Worm (Caenorhabditis elegans) whole organism, young adult: ENCODE results near the gene sam-4.

Experiments
- B0019.2 ChIP-seq: fragments of 200-800 bp; sonication (Bioruptor generic); conservative IDR thresholded peaks from 2 replicates; pipeline ENCODE4 v1.3.6; 2022; ENCODE audit warnings: missing genetic modification reagents, missing genetic modification characterization, missing compliant biosample characterization
- B0261.1 ChIP-seq: sonication (generic microtip); optimal IDR thresholded peaks from 2 replicates; lab custom pipeline; 2016; ENCODE audit warnings: mild to moderate bottlenecking, missing genetic modification characterization, moderate library complexity, missing compliant biosample characterization
- C06A6.2 ChIP-seq: fragments of 200-800 bp; sonication (Bioruptor generic); conservative IDR thresholded peaks from 2 replicates; pipeline ENCODE4 v1.3.6; 2022; ENCODE audit warnings: missing genetic modification characterization, missing compliant biosample characterization
- F10E7.11 ChIP-seq: sonication (generic microtip); optimal IDR thresholded peaks from 2 replicates; lab custom pipeline; 2017; ENCODE audit warnings: mild to moderate bottlenecking, missing genetic modification characterization, moderate library complexity, missing compliant biosample characterization
- F52B5.7 ChIP-seq: sonication (generic microtip); optimal IDR thresholded peaks from 2 replicates; lab custom pipeline; 2016; ENCODE audit warnings: mild to moderate bottlenecking, missing genetic modification characterization, missing compliant biosample characterization
- K11D2.4 ChIP-seq: fragments of 200-800 bp; sonication (Bioruptor generic); IDR thresholded peaks from 2 replicates; pipeline ENCODE4 v1.3.6; 2022; ENCODE audit warnings: missing genetic modification reagents, missing genetic modification characterization, missing compliant biosample characterization
- Y53F4B.3 ChIP-seq: fragments of 200-800 bp; sonication (Bioruptor generic); IDR thresholded peaks from 2 replicates; pipeline ENCODE4 v1.3.6; 2022; ENCODE audit warnings: missing genetic modification reagents, missing genetic modification characterization, missing compliant biosample characterization
- Y53G8AR.9 ChIP-seq: fragments of 200-800 bp; sonication (Bioruptor generic); conservative IDR thresholded peaks from 2 replicates; pipeline ENCODE4 v1.3.6; 2022; ENCODE audit warnings: missing genetic modification reagents, missing genetic modification characterization, missing compliant biosample characterization
- Y56A3A.18 ChIP-seq: fragments of 200-800 bp; sonication (Bioruptor generic); IDR thresholded peaks from 2 replicates; pipeline ENCODE4 v1.3.6; 2022; ENCODE audit warnings: missing genetic modification reagents, missing genetic modification characterization, missing compliant biosample characterization
- Y79H2A.3 ChIP-seq: fragments of 200-800 bp; sonication (Bioruptor generic); conservative IDR thresholded peaks from 2 replicates; pipeline ENCODE4 v1.3.6; 2022; ENCODE audit warnings: missing genetic modification reagents, missing genetic modification characterization, missing compliant biosample characterization
- attf-5 ChIP-seq: fragments of 200-800 bp; sonication (Bioruptor generic); optimal IDR thresholded peaks from 2 replicates; lab custom pipeline; 2018; ENCODE audit warnings: mild to moderate bottlenecking, missing genetic modification characterization, missing compliant biosample characterization
- bed-1 ChIP-seq: fragments of 200-800 bp; sonication (Bioruptor generic); IDR thresholded peaks from 2 replicates; pipeline ENCODE4 v1.3.6; 2022; ENCODE audit warnings: missing genetic modification reagents, missing genetic modification characterization, missing compliant biosample characterization
- cebp-1 ChIP-seq, 2 experiments: fragments of 200-800 bp in 1 of 2; sonication (Bioruptor generic) in 1 of 2; sonication (generic microtip) in 1 of 2; IDR thresholded peaks in 1 of 2; optimal IDR thresholded peaks in 1 of 2; 2 replicates each; pipeline versions ENCODE4 v1.3.6 to Lab custom; 2017 to 2022; ENCODE audit warnings: missing compliant biosample characterization in 2 of 2, missing genetic modification characterization in 2 of 2, mild to moderate bottlenecking in 1 of 2, missing genetic modification reagents in 1 of 2, moderate library complexity in 1 of 2
- ceh-27 ChIP-seq: fragments of 200-800 bp; sonication (Bioruptor generic); optimal IDR thresholded peaks from 2 replicates; lab custom pipeline; 2018; ENCODE audit warnings: mild to moderate bottlenecking, missing genetic modification characterization, moderate library complexity, missing compliant biosample characterization
- ceh-40 ChIP-seq: fragments of 200-800 bp; sonication (Bioruptor generic); IDR thresholded peaks from 2 replicates; pipeline ENCODE4 v1.3.6; 2022; ENCODE audit warnings: missing genetic modification characterization, missing compliant biosample characterization
- ceh-58 ChIP-seq: fragments of 200-800 bp; sonication (Bioruptor generic); IDR thresholded peaks from 2 replicates; pipeline ENCODE4 v1.3.6; 2022; ENCODE audit warnings: missing genetic modification characterization, missing compliant biosample characterization
- ceh-79 ChIP-seq: sonication (generic microtip); optimal IDR thresholded peaks from 2 replicates; lab custom pipeline; 2017; ENCODE audit warnings: mild to moderate bottlenecking, missing genetic modification characterization, missing compliant biosample characterization
- chd-7 ChIP-seq: sonication (generic microtip); optimal IDR thresholded peaks from 2 replicates; lab custom pipeline; 2016; ENCODE audit warnings: mild to moderate bottlenecking, missing genetic modification characterization, moderate library complexity, missing compliant biosample characterization
- die-1 ChIP-seq: sonication (generic microtip); optimal IDR thresholded peaks from 2 replicates; lab custom pipeline; 2016; ENCODE audit warnings: missing genotype, mild to moderate bottlenecking, missing genetic modification characterization, missing compliant biosample characterization
- dpl-1 ChIP-seq: fragments of 150-350 bp; optimal IDR thresholded peaks from 2 replicates; lab custom pipeline; 2014; ENCODE audit warnings: missing biosample characterization, missing genetic modification reagents, missing genetic modification characterization
- egl-18 ChIP-seq: fragments of 200-800 bp; sonication (Bioruptor generic); IDR thresholded peaks from 2 replicates; pipeline ENCODE4 v1.3.6; 2022; ENCODE audit warnings: missing genetic modification reagents, missing genetic modification characterization, missing compliant biosample characterization
- egl-44 ChIP-seq: fragments of 200-800 bp; sonication (Bioruptor generic); IDR thresholded peaks from 2 replicates; pipeline ENCODE4 v1.3.6; 2022; ENCODE audit warnings: missing genetic modification reagents, missing genetic modification characterization, missing compliant biosample characterization
- egrh-3 ChIP-seq: fragments of 200-800 bp; sonication (Bioruptor generic); IDR thresholded peaks from 2 replicates; pipeline ENCODE4 v1.3.6; 2022; ENCODE audit warnings: missing genetic modification reagents, missing genetic modification characterization, missing compliant biosample characterization
- hrde-1 ChIP-seq: sonication (generic microtip); optimal IDR thresholded peaks from 2 replicates; lab custom pipeline; 2016; ENCODE audit warnings: missing genetic modification characterization, mild to moderate bottlenecking, missing compliant biosample characterization, moderate library complexity, missing genotype, missing genetic modification reagents, borderline replicate concordance
- let-526 ChIP-seq: fragments of 200-800 bp; sonication (Bioruptor generic); IDR thresholded peaks from 2 replicates; pipeline ENCODE4 v1.3.6; 2022; ENCODE audit warnings: missing genetic modification reagents, missing genetic modification characterization, missing compliant biosample characterization
- lin-26 ChIP-seq: fragments of 200-800 bp; sonication (Bioruptor generic); IDR thresholded peaks from 2 replicates; pipeline ENCODE4 v1.3.6; 2022; ENCODE audit warnings: missing genetic modification reagents, missing genetic modification characterization, missing compliant biosample characterization
- lin-54 ChIP-seq: fragments of 200-800 bp; sonication (Bioruptor generic); optimal IDR thresholded peaks from 2 replicates; lab custom pipeline; 2018; ENCODE audit warnings: mild to moderate bottlenecking, missing genetic modification characterization, missing compliant biosample characterization
- lir-1 ChIP-seq: fragments of 200-800 bp; sonication (Bioruptor generic); conservative IDR thresholded peaks from 2 replicates; pipeline ENCODE4 v1.3.6; 2022; ENCODE audit warnings: missing genetic modification reagents, missing genetic modification characterization, missing compliant biosample characterization
- lsl-1 ChIP-seq: fragments of 200-800 bp; sonication (Bioruptor generic); optimal IDR thresholded peaks from 2 replicates; lab custom pipeline; 2018; ENCODE audit warnings: mild to moderate bottlenecking, missing genetic modification characterization, moderate library complexity, missing compliant biosample characterization
- madf-3 ChIP-seq: fragments of 200-800 bp; sonication (Bioruptor generic); IDR thresholded peaks from 2 replicates; pipeline ENCODE4 v1.3.6; 2022; ENCODE audit warnings: missing genetic modification reagents, missing genetic modification characterization, missing compliant biosample characterization
- madf-6 ChIP-seq: fragments of 200-800 bp; sonication (Bioruptor generic); IDR thresholded peaks from 2 replicates; pipeline ENCODE4 v1.3.6; 2022; ENCODE audit warnings: missing genetic modification reagents, missing genetic modification characterization, missing compliant biosample characterization
- madf-8 ChIP-seq: fragments of 200-800 bp; sonication (Bioruptor generic); conservative IDR thresholded peaks from 2 replicates; pipeline ENCODE4 v1.3.6; 2022; ENCODE audit warnings: missing genetic modification reagents, missing genetic modification characterization, missing compliant biosample characterization
- nhr-120 ChIP-seq: fragments of 200-800 bp; sonication (Bioruptor generic); IDR thresholded peaks from 2 replicates; pipeline ENCODE4 v1.3.6; 2022; ENCODE audit warnings: missing genetic modification characterization, missing compliant biosample characterization
- nhr-90 ChIP-seq: sonication (generic microtip); optimal IDR thresholded peaks from 2 replicates; lab custom pipeline; 2016; ENCODE audit warnings: missing genotype, mild to moderate bottlenecking, missing genetic modification characterization, missing compliant biosample characterization
- pbrm-1 ChIP-seq: fragments of 200-800 bp; sonication (Bioruptor generic); IDR thresholded peaks from 2 replicates; pipeline ENCODE4 v1.3.6; 2022; ENCODE audit warnings: missing genetic modification reagents, missing genetic modification characterization, missing compliant biosample characterization
- rpc-1 ChIP-seq, 2 experiments: fragments of 150-350 bp in 1 of 2; sonication (generic microtip) in 1 of 2; optimal IDR thresholded peaks; 2 replicates each; lab custom pipeline; 2014 to 2018; ENCODE audit warnings: missing biosample characterization in 1 of 2, missing genetic modification characterization in 1 of 2, missing genetic modification reagents in 1 of 2, missing genotype in 1 of 2
- somi-1 ChIP-seq: fragments of 200-800 bp; sonication (Bioruptor generic); optimal IDR thresholded peaks from 2 replicates; lab custom pipeline; 2018; ENCODE audit warnings: mild to moderate bottlenecking, missing genetic modification characterization, missing compliant biosample characterization
- tbp1 ChIP-seq: fragments of 200-800 bp; sonication (Bioruptor generic); optimal IDR thresholded peaks from 2 replicates; lab custom pipeline; 2018; ENCODE audit warnings: mild to moderate bottlenecking, missing genetic modification characterization, missing compliant biosample characterization
- tlf-1 ChIP-seq: fragments of 200-800 bp; sonication (Bioruptor generic); optimal IDR thresholded peaks from 2 replicates; lab custom pipeline; 2018; ENCODE audit warnings: mild to moderate bottlenecking, missing genetic modification characterization, missing compliant biosample characterization
- unc-62 ChIP-seq: fragments of 150-350 bp; optimal IDR thresholded peaks from 2 replicates; lab custom pipeline; 2014; ENCODE audit warnings: missing biosample characterization, missing genetic modification reagents, missing genetic modification characterization
- zfh-2 ChIP-seq: fragments of 200-800 bp; sonication (Bioruptor generic); conservative IDR thresholded peaks from 2 replicates; pipeline ENCODE4 v1.3.6; 2022; ENCODE audit warnings: missing genetic modification reagents, missing genetic modification characterization, missing compliant biosample characterization
- ztf-18 ChIP-seq: sonication (generic microtip); optimal IDR thresholded peaks from 2 replicates; lab custom pipeline; 2016; ENCODE audit warnings: missing genotype, mild to moderate bottlenecking, missing genetic modification characterization, missing compliant biosample characterization
- ztf-25 ChIP-seq: fragments of 200-800 bp; sonication (Bioruptor generic); IDR thresholded peaks from 2 replicates; pipeline ENCODE4 v1.3.6; 2022; ENCODE audit warnings: missing genetic modification reagents, missing genetic modification characterization, missing compliant biosample characterization
- ztf-3 ChIP-seq: fragments of 200-800 bp; sonication (Bioruptor generic); optimal IDR thresholded peaks from 2 replicates; lab custom pipeline; 2018; ENCODE audit warnings: mild to moderate bottlenecking, missing genetic modification characterization, missing compliant biosample characterization
- ztf-6 ChIP-seq: fragments of 200-800 bp; sonication (Bioruptor generic); IDR thresholded peaks from 2 replicates; pipeline ENCODE4 v1.3.6; 2022; ENCODE audit warnings: missing genetic modification reagents, missing genetic modification characterization, missing compliant biosample characterization

sam-4 gene

DNA sequence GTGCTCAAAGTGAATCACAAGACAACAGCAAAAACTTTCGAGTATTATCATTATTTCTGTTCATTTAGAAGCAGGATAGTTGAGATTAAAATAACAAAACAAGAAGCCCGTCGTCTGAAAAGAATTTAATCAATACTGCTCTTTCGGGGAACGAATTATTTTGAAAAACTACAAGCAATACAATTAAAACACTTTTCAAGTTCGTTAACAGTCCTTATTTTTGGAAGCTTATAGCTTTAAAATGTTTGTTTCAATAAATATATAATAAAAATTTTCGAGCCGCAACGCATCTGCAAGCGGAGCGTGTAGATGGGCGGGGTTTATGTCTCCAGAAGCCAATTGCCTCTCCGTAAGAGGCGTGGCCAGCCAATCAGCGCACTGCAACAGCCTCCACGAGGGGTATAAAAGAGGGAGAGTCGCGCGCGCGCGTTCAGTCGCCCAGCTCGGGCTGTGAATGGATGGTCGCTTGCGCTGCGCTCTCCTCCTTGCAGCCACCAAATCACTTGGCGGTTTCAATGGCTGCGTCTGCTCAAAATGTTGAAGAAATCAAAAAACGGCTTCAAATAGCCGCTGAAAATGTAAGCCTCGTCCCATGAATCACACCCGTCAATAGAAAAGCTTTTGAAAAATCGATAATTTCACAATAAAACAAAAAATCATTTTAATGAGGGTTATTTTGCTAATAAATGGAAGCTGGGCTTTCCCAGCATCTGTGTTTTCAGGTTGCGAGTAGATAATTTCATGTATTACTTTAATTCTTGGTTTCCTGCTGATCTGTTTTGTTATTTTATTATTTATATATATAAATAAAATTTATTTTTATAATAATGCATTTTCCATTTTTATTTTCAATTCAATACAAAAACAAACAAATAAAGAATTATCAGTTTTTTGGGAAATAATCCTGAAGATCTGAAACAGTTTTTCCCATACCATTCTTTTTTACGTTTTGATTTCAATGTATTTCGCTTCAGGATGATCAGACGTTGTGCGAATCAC, 11.9 kb upstream of the sam-4 start, which contains the start of the genes ift-43 and mdt-26 (continued):
- TF ChIP-seq Y53F4B.3 (0 out of 2 replicates have a peak, but pooled peaks have one; percentile 37), madf-8 (GFP tag; lab: Robert Waterston, UW) (peak; percentile 10), F10E7.11 (tag; lab: Kevin White, UChicago) (no peak), Y79H2A.3 (GFP tag; lab: Robert Waterston, UW) (peak; percentile 81; the same call in 1 of the 2 replicates), lir-1 (GFP tag; lab: Robert Waterston, UW) (peak; percentile 48; the same call in 1 of the 2 replicates), unc-62 (no peak), Y53G8AR.9 (GFP tag; lab: Robert Waterston, UW) (peak; percentile 66; the same call in 1 of the 2 replicates), ztf-18 (tag; lab: Kevin White, UChicago) (peak; percentile 25), tbp1 (peak; percentile 76), F52B5.7 (no peak), tlf-1 (GFP tag; lab: Kevin White, UChicago) (no peak), ceh-58 (no peak), K11D2.4 (GFP tag; lab: Robert Waterston, UW) (peak; percentile 91), egl-18 (GFP tag; lab: Robert Waterston, UW) (peak; percentile 86; the same call in 1 of the 2 replicates), rpc-1 (optimal IDR thresholded peaks at IDR 0.05; lab: Kevin White, UChicago) (peak; percentile 6), rpc-1 (tag; optimal IDR thresholded peaks at IDR 0.05; lab: Kevin White, UChicago) (no peak), let-526 (GFP tag; lab: Robert Waterston, UW) (peak; percentile 90), attf-5 (GFP tag; lab: Kevin White, UChicago) (peak; percentile 77), ztf-3 (no peak), B0019.2 (GFP tag; lab: Robert Waterston, UW) (no peak), Y56A3A.18 (GFP tag; lab: Robert Waterston, UW) (no peak), ceh-79 (tag; lab: Kevin White, UChicago) (no peak), lsl-1 (GFP tag; lab: Kevin White, UChicago) (peak; percentile 64), nhr-90 (peak; percentile 6), egl-44 (GFP tag; lab: Robert Waterston, UW) (peak; percentile 81), madf-3 (GFP tag; lab: Robert Waterston, UW) (peak; percentile 93), ztf-25 (GFP tag; lab: Robert Waterston, UW) (no peak), ztf-6 (peak; percentile 77), hrde-1 (tag; lab: Kevin White, UChicago) (no peak), pbrm-1 (GFP tag; lab: Robert Waterston, UW) (peak; percentile 83), chd-7 (tag; lab: Kevin White, UChicago) (peak; percentile 73), egrh-3 (GFP tag; lab: Robert Waterston, UW) (peak; percentile 95), B0261.1 (tag; lab: Kevin White, UChicago) (no peak), nhr-120 (no peak), C06A6.2 (peak; percentile 84), somi-1 (no peak), lin-26 (peak; percentile 61), dpl-1 (GFP tag; lab: Kevin White, UChicago) (peak; percentile 40), cebp-1 (GFP tag; IDR thresholded peaks at IDR 0.05; lab: Robert Waterston, UW) (peak; percentile 77), cebp-1 (tag; optimal IDR thresholded peaks at IDR 0.05; lab: Kevin White, UChicago) (peak; percentile 80), die-1 (tag; lab: Kevin White, UChicago) (no peak), ceh-40 (GFP tag; lab: Robert Waterston, UW) (peak; percentile 83; the same call in 1 of the 2 replicates), zfh-2 (GFP tag; lab: Robert Waterston, UW) (peak; percentile 99), ceh-27 (GFP tag; lab: Kevin White, UChicago) (peak; percentile 84), lin-54 (GFP tag; lab: Kevin White, UChicago) (peak; percentile 67), bed-1 (GFP tag; lab: Robert Waterston, UW) (0 out of 2 replicates have a peak, but pooled peaks have one; percentile 86), madf-6 (GFP tag; lab: Robert Waterston, UW) (peak; percentile 62)
